Fruit fly (Drosophila melanogaster) whole organism, embryonic: ENCODE measurements around the gene Mekk1.
A peak's percentile ranks its signal among the peaks of the same experiment; 100 is the strongest.

Experiments
- CG11398 ChIP-seq: fragments of 200-800 bp; sonication (Bioruptor generic); optimal IDR thresholded peaks from 2 replicates; lab custom pipeline; 2016; ENCODE audit warnings: missing biosample characterization, missing genetic modification characterization
- CG11723 ChIP-seq: fragments of 200-800 bp; sonication (Bioruptor generic); optimal IDR thresholded peaks from 2 replicates; lab custom pipeline; 2017; ENCODE audit warnings: missing biosample characterization, mild to moderate bottlenecking, missing genetic modification characterization
- CG12769 ChIP-seq: fragments of 200-800 bp; sonication (Bioruptor generic); optimal IDR thresholded peaks from 2 replicates; lab custom pipeline; 2019; ENCODE audit warnings: missing biosample characterization, mild to moderate bottlenecking, missing genetic modification characterization, moderate library complexity
- CG15514 ChIP-seq: fragments of 200-800 bp; sonication (Bioruptor generic); optimal IDR thresholded peaks from 3 replicates; lab custom pipeline; 2017; ENCODE audit warnings: missing biosample characterization, missing genetic modification characterization, mild to moderate bottlenecking, moderate library complexity, missing genetic modification reagents
- CG17385 ChIP-seq: fragments of 200-800 bp; sonication (Bioruptor generic); optimal IDR thresholded peaks from 3 replicates; lab custom pipeline; 2018; ENCODE audit warnings: missing biosample characterization, mild to moderate bottlenecking, missing genetic modification characterization
- CG1832 ChIP-seq: fragments of 200-800 bp; sonication (Bioruptor generic); optimal IDR thresholded peaks from 2 replicates; lab custom pipeline; 2017; ENCODE audit warnings: missing biosample characterization, mild to moderate bottlenecking, missing genetic modification characterization, inconsistent platforms
- CG33213 ChIP-seq: fragments of 200-800 bp; sonication (Bioruptor generic); optimal IDR thresholded peaks from 3 replicates; lab custom pipeline; 2016; ENCODE audit warnings: missing biosample characterization, missing genetic modification characterization
- CG3407 ChIP-seq: fragments of 200-800 bp; sonication (Bioruptor generic); optimal IDR thresholded peaks from 2 replicates; lab custom pipeline; 2018; ENCODE audit warnings: missing biosample characterization, mild to moderate bottlenecking, missing genetic modification characterization
- CG7372 ChIP-seq: fragments of 200-800 bp; sonication (Bioruptor generic); IDR thresholded peaks from 2 replicates; pipeline ENCODE4 v1.3.6; 2022; ENCODE audit warnings: missing biosample characterization, missing genetic modification characterization
- CG8388 ChIP-seq: fragments of 200-800 bp; sonication (Bioruptor generic); optimal IDR thresholded peaks from 2 replicates; lab custom pipeline; 2019; ENCODE audit warnings: missing biosample characterization, mild to moderate bottlenecking, missing genetic modification characterization, moderate library complexity
- Deaf1 ChIP-seq: fragments of 200-800 bp; optimal IDR thresholded peaks from 3 replicates; lab custom pipeline; 2019; ENCODE audit warnings: missing biosample characterization, mild to moderate bottlenecking, missing genetic modification characterization, moderate library complexity
- Dip3 ChIP-seq: fragments of 200-800 bp; sonication (Bioruptor generic); optimal IDR thresholded peaks from 3 replicates; lab custom pipeline; 2016; ENCODE audit warnings: missing biosample characterization, missing genetic modification characterization
- Doc2 ChIP-seq: fragments of 200-800 bp; sonication (Bioruptor generic); IDR thresholded peaks from 2 replicates; pipeline ENCODE4 v1.3.6; 2022; ENCODE audit warnings: missing biosample characterization, missing genetic modification characterization
- H15 ChIP-seq: fragments of 200-800 bp; sonication (Bioruptor generic); IDR thresholded peaks from 3 replicates; pipeline ENCODE4 v1.3.6; 2022; ENCODE audit warnings: missing biosample characterization, missing genetic modification characterization
- H2.0 ChIP-seq: fragments of 200-800 bp; sonication (Bioruptor generic); IDR thresholded peaks from 2 replicates; pipeline ENCODE4 v1.3.6; 2022; ENCODE audit warnings: missing biosample characterization, missing genetic modification characterization
- HLH54F ChIP-seq: fragments of 200-800 bp; sonication (Bioruptor generic); optimal IDR thresholded peaks from 3 replicates; lab custom pipeline; 2016; ENCODE audit warnings: missing biosample characterization, missing genetic modification characterization
- Hey ChIP-seq: fragments of 200-800 bp; sonication (Bioruptor generic); optimal IDR thresholded peaks from 3 replicates; lab custom pipeline; 2018; ENCODE audit warnings: missing biosample characterization, mild to moderate bottlenecking, missing genetic modification characterization
- Nf-YA ChIP-seq: fragments of 200-800 bp; sonication (Bioruptor generic); IDR thresholded peaks from 2 replicates; pipeline ENCODE4 v1.3.6; 2022; ENCODE audit warnings: missing biosample characterization, missing genetic modification characterization
- Pdp1 ChIP-seq, 2 experiments: fragments of 200-800 bp; sonication (Bioruptor generic); optimal IDR thresholded peaks; 3 replicates each; lab custom pipeline; 2016; ENCODE audit warnings: missing biosample characterization in 2 of 2, missing genetic modification characterization in 2 of 2, mild to moderate bottlenecking in 1 of 2, moderate library complexity in 1 of 2
- Six4 ChIP-seq: fragments of 200-800 bp; sonication (Bioruptor generic); optimal IDR thresholded peaks from 2 replicates; lab custom pipeline; 2016; ENCODE audit warnings: missing biosample characterization, missing genetic modification characterization
- Sox100B ChIP-seq: fragments of 200-800 bp; sonication (Bioruptor generic); optimal IDR thresholded peaks from 3 replicates; lab custom pipeline; 2018; ENCODE audit warnings: missing biosample characterization, mild to moderate bottlenecking, missing genetic modification characterization
- abd-A ChIP-seq: fragments of 200-800 bp; sonication (Bioruptor generic); optimal IDR thresholded peaks from 3 replicates; lab custom pipeline; 2019; ENCODE audit warnings: missing biosample characterization, mild to moderate bottlenecking, missing genetic modification characterization, moderate library complexity
- ara ChIP-seq: fragments of 200-800 bp; sonication (Bioruptor generic); IDR thresholded peaks from 2 replicates; pipeline ENCODE4 v1.3.6; 2022; ENCODE audit warnings: missing biosample characterization, missing genetic modification characterization
- bowl ChIP-seq: fragments of 200-800 bp; sonication (Bioruptor generic); IDR thresholded peaks from 2 replicates; pipeline ENCODE4 v1.3.6; 2022; ENCODE audit warnings: missing biosample characterization, missing genetic modification characterization
- bsh ChIP-seq, 2 experiments: fragments of 200-800 bp; sonication (Bioruptor generic); optimal IDR thresholded peaks; 2 replicates each; lab custom pipeline; 2017 to 2018; ENCODE audit warnings: mild to moderate bottlenecking in 2 of 2, missing biosample characterization in 2 of 2, missing genetic modification characterization in 2 of 2, moderate library complexity in 1 of 2
- btn ChIP-seq: fragments of 200-800 bp; sonication (Bioruptor generic); optimal IDR thresholded peaks from 2 replicates; lab custom pipeline; 2016; ENCODE audit warnings: missing biosample characterization, missing genetic modification characterization
- cg ChIP-seq: fragments of 200-800 bp; sonication (Bioruptor generic); optimal IDR thresholded peaks from 3 replicates; lab custom pipeline; 2019; ENCODE audit warnings: missing biosample characterization, mild to moderate bottlenecking, missing genetic modification characterization, moderate library complexity
- chn ChIP-seq: fragments of 200-800 bp; sonication (Bioruptor generic); optimal IDR thresholded peaks from 2 replicates; lab custom pipeline; 2016; ENCODE audit warnings: missing biosample characterization, missing genetic modification characterization
- eyg ChIP-seq: fragments of 200-800 bp; sonication (Bioruptor generic); optimal IDR thresholded peaks from 3 replicates; lab custom pipeline; 2016; ENCODE audit warnings: missing biosample characterization, missing genetic modification characterization
- fd3F ChIP-seq: fragments of 200-800 bp; sonication (Bioruptor generic); optimal IDR thresholded peaks from 2 replicates; lab custom pipeline; 2018; ENCODE audit warnings: missing biosample characterization, mild to moderate bottlenecking, missing genetic modification characterization, moderate library complexity
- gce ChIP-seq: fragments of 200-800 bp; sonication (Bioruptor generic); IDR thresholded peaks from 3 replicates; pipeline ENCODE4 v1.3.6; 2022; ENCODE audit warnings: missing biosample characterization, missing genetic modification characterization
- hbn ChIP-seq: fragments of 200-800 bp; sonication (Bioruptor generic); IDR thresholded peaks from 2 replicates; pipeline ENCODE4 v1.3.6; 2022; ENCODE audit warnings: missing biosample characterization, missing genetic modification characterization; ENCODE audit not compliant: partially characterized antibody
- ind ChIP-seq: fragments of 200-800 bp; sonication (Bioruptor generic); optimal IDR thresholded peaks from 3 replicates; lab custom pipeline; 2016; ENCODE audit warnings: missing biosample characterization, missing genetic modification characterization
- kay ChIP-seq: fragments of 200-800 bp; sonication (Bioruptor generic); optimal IDR thresholded peaks from 2 replicates; lab custom pipeline; 2016; ENCODE audit warnings: missing biosample characterization, missing genetic modification characterization
- nau ChIP-seq: fragments of 200-800 bp; sonication (Bioruptor generic); optimal IDR thresholded peaks from 3 replicates; lab custom pipeline; 2017; ENCODE audit warnings: missing biosample characterization, mild to moderate bottlenecking, missing genetic modification characterization, missing genetic modification reagents
- nom ChIP-seq: fragments of 200-800 bp; sonication (Bioruptor generic); optimal IDR thresholded peaks from 2 replicates; lab custom pipeline; 2017; ENCODE audit warnings: missing biosample characterization, missing genetic modification characterization, mild to moderate bottlenecking, moderate library complexity, missing genetic modification reagents
- odd ChIP-seq: fragments of 200-800 bp; sonication (Bioruptor generic); optimal IDR thresholded peaks from 2 replicates; lab custom pipeline; 2017; ENCODE audit warnings: missing biosample characterization, mild to moderate bottlenecking, missing genetic modification characterization
- onecut ChIP-seq: fragments of 200-800 bp; sonication (Bioruptor generic); IDR thresholded peaks from 2 replicates; pipeline ENCODE4 v1.3.6; 2022; ENCODE audit warnings: missing biosample characterization, missing genetic modification characterization
- pfk ChIP-seq: fragments of 200-800 bp; sonication (Bioruptor generic); optimal IDR thresholded peaks from 2 replicates; lab custom pipeline; 2018; ENCODE audit warnings: missing biosample characterization, mild to moderate bottlenecking, missing genetic modification characterization, moderate library complexity
- pros ChIP-seq: fragments of 200-800 bp; sonication (Bioruptor generic); optimal IDR thresholded peaks from 3 replicates; lab custom pipeline; 2019; ENCODE audit warnings: missing biosample characterization, mild to moderate bottlenecking, missing genetic modification characterization, moderate library complexity
- run ChIP-seq: fragments of 200-800 bp; sonication (Bioruptor generic); optimal IDR thresholded peaks from 3 replicates; lab custom pipeline; 2018; ENCODE audit warnings: missing biosample characterization, mild to moderate bottlenecking, missing genetic modification characterization
- sens ChIP-seq: fragments of 200-800 bp; sonication (Bioruptor generic); peaks from one replicate; lab custom pipeline; 2016; ENCODE audit warnings: missing biosample characterization, missing genetic modification characterization
- slp2 ChIP-seq: fragments of 200-800 bp; sonication (Bioruptor generic); optimal IDR thresholded peaks from 2 replicates; lab custom pipeline; 2016; ENCODE audit warnings: missing biosample characterization, missing genetic modification characterization
- tap ChIP-seq: fragments of 200-800 bp; optimal IDR thresholded peaks from 3 replicates; lab custom pipeline; 2019; ENCODE audit warnings: missing biosample characterization, mild to moderate bottlenecking, missing genetic modification characterization, moderate library complexity
- tio ChIP-seq: fragments of 200-800 bp; sonication (Bioruptor generic); optimal IDR thresholded peaks from 2 replicates; lab custom pipeline; 2017; ENCODE audit warnings: missing biosample characterization, missing genetic modification characterization, inconsistent platforms
- z ChIP-seq: fragments of 200-800 bp; sonication (Bioruptor generic); IDR thresholded peaks from 3 replicates; pipeline ENCODE4 v1.3.6; 2022; ENCODE audit warnings: missing biosample characterization, missing genetic modification characterization

The Mekk1 gene

dm6 chr3R:18719767-18720341 is 23.5 kb downstream of the Mekk1 start (continued):
- no peak for TF ChIP-seq cg (GFP tag; lab: Kevin White, UChicago)
- TF ChIP-seq Six4, result peak; percentile 68
- TF ChIP-seq Doc2 (GFP tag; lab: Robert Waterston, UW), result peak; percentile 50; the same call in 1 of the 2 replicates
- peak; percentile 17 for TF ChIP-seq nom (GFP tag; lab: Kevin White, UChicago)
- TF ChIP-seq Sox100B (GFP tag; lab: Kevin White, UChicago), result peak; percentile 84
- peak; percentile 78 for TF ChIP-seq fd3F
- peak; percentile 82 for TF ChIP-seq ind (GFP tag; lab: Kevin White, UChicago)
- peak; percentile 72 for TF ChIP-seq CG7372 (GFP tag; lab: Robert Waterston, UW)
- TF ChIP-seq hbn (GFP tag; lab: Robert Waterston, UW), result no peak
- peak; percentile 60; the same call in 1 of the 3 replicates for TF ChIP-seq gce (GFP tag; lab: Robert Waterston, UW)

- TF ChIP-seq HLH54F (GFP tag; lab: Kevin White, UChicago), result no peak
- TF ChIP-seq abd-A (tag; lab: Kevin White, UChicago), result peak; percentile 79
- TF ChIP-seq tap (tag; lab: Kevin White, UChicago), result no peak
- no peak for TF ChIP-seq CG1832 (GFP tag; lab: Kevin White, UChicago)
- no peak for TF ChIP-seq ara
- TF ChIP-seq CG3407 (GFP tag; lab: Kevin White, UChicago), result no peak
- peak; percentile 11 for TF ChIP-seq run (tag; lab: Kevin White, UChicago)
- peak; percentile 75 for TF ChIP-seq pros
- no peak for TF ChIP-seq CG15514 (GFP tag; lab: Kevin White, UChicago)
- no peak for TF ChIP-seq btn (GFP tag; lab: Kevin White, UChicago)
- TF ChIP-seq Hey (tag; lab: Kevin White, UChicago), result peak; percentile 58
- no peak for TF ChIP-seq odd
- no peak for TF ChIP-seq tio (GFP tag; lab: Kevin White, UChicago)
- no peak for TF ChIP-seq nau (GFP tag; lab: Kevin White, UChicago)
- no peak for TF ChIP-seq kay (GFP tag; lab: Kevin White, UChicago)
Measured at dm6 chr3R:18707492-18707891, 35.9 kb downstream of the Mekk1 start.

- TF ChIP-seq abd-A (tag; lab: Kevin White, UChicago) (peak; percentile 15), Dip3 (GFP tag; lab: Kevin White, UChicago) (no peak), ind (GFP tag; lab: Kevin White, UChicago) (no peak), pfk (GFP tag; lab: Kevin White, UChicago) (peak; percentile 93), tap (tag; lab: Kevin White, UChicago) (no peak), z (no peak), Deaf1 (tag; lab: Kevin White, UChicago) (peak; percentile 22), sens (GFP tag; lab: Kevin White, UChicago) (no peak), bowl (GFP tag; lab: Robert Waterston, UW) (no peak), Pdp1 (GFP tag; optimal IDR thresholded peaks at IDR 0.05; lab: Kevin White, UChicago) (peak in 1 of 2 experiments; percentile 7), CG33213 (no peak), Nf-YA (GFP tag; lab: Robert Waterston, UW) (no peak)
Measured at dm6 chr3R:18706289-18706688, 37.1 kb downstream of the Mekk1 start.

dm6 chr3R:18705150-18705549 is 38.2 kb downstream of the Mekk1 start, which contains the start of the genes ChAT and VAChT:
Gene ChAT (plus strand): TSS chr3R:18705501.
Gene VAChT (plus strand): TSS chr3R:18705501.
- TF ChIP-seq CG12769, result no peak
- TF ChIP-seq slp2 (GFP tag; lab: Kevin White, UChicago), result no peak
- TF ChIP-seq chn (GFP tag; lab: Kevin White, UChicago), result no peak
- TF ChIP-seq CG11723 (GFP tag; lab: Kevin White, UChicago), result no peak
- no peak for TF ChIP-seq H15 (GFP tag; lab: Robert Waterston, UW)
- TF ChIP-seq bsh (GFP tag; optimal IDR thresholded peaks at IDR 0.05; lab: Kevin White, UChicago), result no peak
- no peak for TF ChIP-seq H2.0 (GFP tag; lab: Robert Waterston, UW)
- no peak for TF ChIP-seq tap (tag; lab: Kevin White, UChicago)
- peak; percentile 71 for TF ChIP-seq abd-A (tag; lab: Kevin White, UChicago)
- no peak for TF ChIP-seq eyg (GFP tag; lab: Kevin White, UChicago)
- TF ChIP-seq CG11398 (GFP tag; lab: Kevin White, UChicago), result no peak
- TF ChIP-seq CG8388, result no peak
- TF ChIP-seq onecut (GFP tag; lab: Robert Waterston, UW), result peak; percentile 67; the same call in 1 of the 2 replicates
- no peak for TF ChIP-seq CG17385
